Fruit fly (Drosophila melanogaster) whole organism, embryonic: Measurements from ENCODE around the gene CG1785.

Experiments
- B-H2 ChIP-seq: fragments of 200-800 bp; sonication (Bioruptor generic); optimal IDR thresholded peaks from 2 replicates; lab custom pipeline; 2018; ENCODE audit warnings: missing biosample characterization, mild to moderate bottlenecking, missing genetic modification characterization
- Blimp-1 ChIP-seq: fragments of 200-800 bp; sonication (Bioruptor generic); optimal IDR thresholded peaks from 3 replicates; lab custom pipeline; 2018; ENCODE audit warnings: missing biosample characterization, missing genetic modification characterization, mild to moderate bottlenecking, moderate library complexity, missing genetic modification reagents
- Bteb2 ChIP-seq: fragments of 200-800 bp; sonication (Bioruptor generic); optimal IDR thresholded peaks from 2 replicates; lab custom pipeline; 2016; ENCODE audit warnings: missing biosample characterization, missing genetic modification characterization
- CG10462 ChIP-seq: fragments of 200-800 bp; sonication (Bioruptor generic); optimal IDR thresholded peaks from 2 replicates; lab custom pipeline; 2016; ENCODE audit warnings: missing biosample characterization, missing genetic modification characterization
- CG11085 ChIP-seq: fragments of 200-800 bp; sonication (Bioruptor generic); IDR thresholded peaks from 2 replicates; pipeline ENCODE4 v1.3.6; 2022; ENCODE audit warnings: missing biosample characterization, missing genetic modification characterization
- CG11504 ChIP-seq: fragments of 200-800 bp; sonication (Bioruptor generic); optimal IDR thresholded peaks from 3 replicates; lab custom pipeline; 2019; ENCODE audit warnings: missing biosample characterization, mild to moderate bottlenecking, missing genetic modification characterization, moderate library complexity
- CG12942 ChIP-seq: fragments of 200-800 bp; sonication (Bioruptor generic); optimal IDR thresholded peaks from 3 replicates; lab custom pipeline; 2016; ENCODE audit warnings: missing biosample characterization, missing genetic modification characterization
- CG14014 ChIP-seq: fragments of 200-800 bp; sonication (Bioruptor generic); IDR thresholded peaks from 2 replicates; pipeline ENCODE4 v1.3.6; 2022; ENCODE audit warnings: missing biosample characterization, missing genetic modification characterization
- CG15011 ChIP-seq: fragments of 200-800 bp; sonication (Bioruptor generic); optimal IDR thresholded peaks from 3 replicates; lab custom pipeline; 2018; ENCODE audit warnings: missing biosample characterization, mild to moderate bottlenecking, missing genetic modification characterization
- CG17568 ChIP-seq: fragments of 200-800 bp; sonication (Bioruptor generic); optimal IDR thresholded peaks from 2 replicates; lab custom pipeline; 2018; ENCODE audit warnings: missing biosample characterization, mild to moderate bottlenecking, missing genetic modification characterization, moderate library complexity
- CG18011 ChIP-seq: fragments of 200-800 bp; sonication (Bioruptor generic); optimal IDR thresholded peaks from 2 replicates; lab custom pipeline; 2017; ENCODE audit warnings: missing biosample characterization, missing genetic modification characterization, mild to moderate bottlenecking, moderate library complexity, missing genotype
- CG2199 ChIP-seq: fragments of 200-800 bp; sonication (Bioruptor generic); IDR thresholded peaks from 3 replicates; pipeline ENCODE4 v1.3.6; 2022; ENCODE audit warnings: missing biosample characterization, missing genetic modification characterization
- CG32532 ChIP-seq: fragments of 200-800 bp; sonication (Bioruptor generic); IDR thresholded peaks from 2 replicates; pipeline ENCODE4 v1.3.6; 2022; ENCODE audit warnings: missing biosample characterization, missing genetic modification characterization
- CG33557 ChIP-seq: fragments of 200-800 bp; sonication (Bioruptor generic); optimal IDR thresholded peaks from 2 replicates; lab custom pipeline; 2019; ENCODE audit warnings: missing biosample characterization, mild to moderate bottlenecking, missing genetic modification characterization, moderate library complexity
- CG34376 ChIP-seq: fragments of 200-800 bp; sonication (Bioruptor generic); optimal IDR thresholded peaks from 2 replicates; lab custom pipeline; 2018; ENCODE audit warnings: missing biosample characterization, mild to moderate bottlenecking, missing genetic modification characterization
- CG4820 ChIP-seq: fragments of 200-800 bp; sonication (Bioruptor generic); optimal IDR thresholded peaks from 3 replicates; lab custom pipeline; 2016; ENCODE audit warnings: missing biosample characterization, missing genetic modification characterization
- CG5245 ChIP-seq: fragments of 200-800 bp; sonication (Bioruptor generic); optimal IDR thresholded peaks from 3 replicates; lab custom pipeline; 2016; ENCODE audit warnings: missing biosample characterization, missing genetic modification characterization
- CG8281 ChIP-seq: fragments of 200-800 bp; sonication (Bioruptor generic); optimal IDR thresholded peaks from 2 replicates; lab custom pipeline; 2018; ENCODE audit warnings: missing biosample characterization, mild to moderate bottlenecking, missing genetic modification characterization, moderate library complexity
- CG8359 ChIP-seq: fragments of 200-800 bp; sonication (Bioruptor generic); optimal IDR thresholded peaks from 2 replicates; lab custom pipeline; 2017; ENCODE audit warnings: missing biosample characterization, mild to moderate bottlenecking, missing genetic modification characterization, borderline replicate concordance
- CG9876 ChIP-seq: fragments of 200-800 bp; sonication (Bioruptor generic); optimal IDR thresholded peaks from 2 replicates; lab custom pipeline; 2016; ENCODE audit warnings: missing biosample characterization, missing genetic modification characterization
- D19B ChIP-seq: fragments of 200-800 bp; sonication (Bioruptor generic); optimal IDR thresholded peaks from 2 replicates; lab custom pipeline; 2017; ENCODE audit warnings: missing biosample characterization, mild to moderate bottlenecking, missing genetic modification characterization
- HLHmδ ChIP-seq: fragments of 200-800 bp; sonication (Bioruptor generic); optimal IDR thresholded peaks from 2 replicates; lab custom pipeline; 2018; ENCODE audit warnings: missing biosample characterization, mild to moderate bottlenecking, missing genetic modification characterization, moderate library complexity
- Hr78 ChIP-seq, 2 experiments: fragments of 200-800 bp in 1 of 2; fragments of >200 bp in 1 of 2; sonication (Bioruptor generic) in 1 of 2; optimal IDR thresholded peaks; 2 replicates each; lab custom pipeline; 2017 to 2019; ENCODE audit warnings: missing biosample characterization in 2 of 2, missing genetic modification characterization in 2 of 2, mild to moderate bottlenecking in 1 of 2, moderate library complexity in 1 of 2
- Jarid2 ChIP-seq: fragments of 200-800 bp; sonication (Bioruptor generic); optimal IDR thresholded peaks from 3 replicates; lab custom pipeline; 2017; ENCODE audit warnings: mild to moderate bottlenecking, missing biosample characterization, missing genetic modification reagents, missing genetic modification characterization
- Max ChIP-seq: fragments of 200-800 bp; sonication (Bioruptor generic); optimal IDR thresholded peaks from 2 replicates; lab custom pipeline; 2016; ENCODE audit warnings: missing biosample characterization, mild to moderate bottlenecking, missing genetic modification characterization
- NC2α ChIP-seq: fragments of 200-800 bp; sonication (Bioruptor generic); optimal IDR thresholded peaks from 2 replicates; lab custom pipeline; 2016; ENCODE audit warnings: missing biosample characterization, missing genetic modification characterization
- Nf-YA ChIP-seq: fragments of 200-800 bp; sonication (Bioruptor generic); IDR thresholded peaks from 2 replicates; pipeline ENCODE4 v1.3.6; 2022; ENCODE audit warnings: missing biosample characterization, missing genetic modification characterization
- Opbp ChIP-seq: fragments of 200-800 bp; sonication (Bioruptor generic); IDR thresholded peaks from 3 replicates; pipeline ENCODE4 v1.3.6; 2022; ENCODE audit warnings: missing biosample characterization, missing genetic modification characterization; ENCODE audit not compliant: partially characterized antibody
- Sin3A ChIP-seq: fragments of >200 bp; optimal IDR thresholded peaks from 2 replicates; lab custom pipeline; 2018
- Sry-β ChIP-seq: fragments of 200-800 bp; sonication (Bioruptor generic); optimal IDR thresholded peaks from 2 replicates; lab custom pipeline; 2018; ENCODE audit warnings: missing biosample characterization, mild to moderate bottlenecking, missing genetic modification characterization, moderate library complexity
- Sry-δ ChIP-seq: fragments of 200-800 bp; sonication (Bioruptor generic); optimal IDR thresholded peaks from 2 replicates; lab custom pipeline; 2016; ENCODE audit warnings: missing biosample characterization, missing genetic modification characterization
- aop ChIP-seq: fragments of 200-800 bp; sonication (Bioruptor generic); IDR thresholded peaks from 2 replicates; pipeline ENCODE4 v1.3.6; 2022; ENCODE audit warnings: missing biosample characterization, missing genetic modification characterization
- ap ChIP-seq: fragments of 200-800 bp; sonication (Bioruptor generic); IDR thresholded peaks from 2 replicates; pipeline ENCODE4 v1.3.6; 2022; ENCODE audit warnings: missing biosample characterization, missing genetic modification characterization
- danr ChIP-seq: fragments of 200-800 bp; sonication (Bioruptor generic); IDR thresholded peaks from 2 replicates; pipeline ENCODE4 v1.3.6; 2022; ENCODE audit warnings: missing biosample characterization, missing genetic modification characterization
- dpn ChIP-seq, 2 experiments: fragments of 200-800 bp; sonication (Bioruptor generic); optimal IDR thresholded peaks; 3 replicates each; lab custom pipeline; 2016; ENCODE audit warnings: missing biosample characterization in 2 of 2, missing genetic modification characterization in 2 of 2
- ems ChIP-seq: fragments of 200-800 bp; sonication (Bioruptor generic); optimal IDR thresholded peaks from 3 replicates; lab custom pipeline; 2016; ENCODE audit warnings: missing biosample characterization, missing genetic modification characterization
- fd102C ChIP-seq: fragments of 200-800 bp; sonication (Bioruptor generic); optimal IDR thresholded peaks from 2 replicates; lab custom pipeline; 2018; ENCODE audit warnings: missing biosample characterization, mild to moderate bottlenecking, missing genetic modification characterization, moderate library complexity
- fru ChIP-seq: fragments of >200 bp; optimal IDR thresholded peaks from 2 replicates; lab custom pipeline; 2017
- ind ChIP-seq: fragments of 200-800 bp; sonication (Bioruptor generic); optimal IDR thresholded peaks from 3 replicates; lab custom pipeline; 2016; ENCODE audit warnings: missing biosample characterization, missing genetic modification characterization
- kay ChIP-seq: fragments of 200-800 bp; sonication (Bioruptor generic); optimal IDR thresholded peaks from 2 replicates; lab custom pipeline; 2016; ENCODE audit warnings: missing biosample characterization, missing genetic modification characterization
- lov ChIP-seq, 2 experiments: fragments of 200-800 bp in 1 of 2; fragments of >200 bp in 1 of 2; sonication (Bioruptor generic) in 1 of 2; IDR thresholded peaks in 1 of 2; optimal IDR thresholded peaks in 1 of 2; 2 replicates in 1 of 2; 3 replicates in 1 of 2; pipeline versions ENCODE4 v1.3.6 to Lab custom; 2017 to 2022; ENCODE audit warnings: missing biosample characterization in 1 of 2, missing genetic modification characterization in 1 of 2
- maf-S ChIP-seq: fragments of 200-800 bp; sonication (Bioruptor generic); optimal IDR thresholded peaks from 2 replicates; lab custom pipeline; 2016; ENCODE audit warnings: missing biosample characterization, missing genetic modification characterization
- onecut ChIP-seq: fragments of 200-800 bp; sonication (Bioruptor generic); IDR thresholded peaks from 2 replicates; pipeline ENCODE4 v1.3.6; 2022; ENCODE audit warnings: missing biosample characterization, missing genetic modification characterization
- pita ChIP-seq: fragments of 200-800 bp; sonication (Bioruptor generic); optimal IDR thresholded peaks from 2 replicates; lab custom pipeline; 2017; ENCODE audit warnings: missing biosample characterization, mild to moderate bottlenecking, missing genetic modification characterization
- pnt ChIP-seq: fragments of 200-800 bp; sonication (Bioruptor generic); optimal IDR thresholded peaks from 3 replicates; lab custom pipeline; 2016; ENCODE audit warnings: missing biosample characterization, missing genetic modification characterization
- psq ChIP-seq: fragments of 200-800 bp; sonication (Bioruptor generic); optimal IDR thresholded peaks from 2 replicates; lab custom pipeline; 2017; ENCODE audit warnings: missing biosample characterization, missing genetic modification characterization
- pzg ChIP-seq: fragments of 200-800 bp; sonication (Bioruptor generic); optimal IDR thresholded peaks from 3 replicates; lab custom pipeline; 2018; ENCODE audit warnings: missing biosample characterization, mild to moderate bottlenecking, missing genetic modification characterization, moderate library complexity
- ro ChIP-seq: fragments of 200-800 bp; sonication (Bioruptor generic); IDR thresholded peaks from 2 replicates; pipeline ENCODE4 v1.3.6; 2022; ENCODE audit warnings: missing biosample characterization, missing genetic modification characterization
- row ChIP-seq: fragments of 200-800 bp; sonication (Bioruptor generic); IDR thresholded peaks from 3 replicates; pipeline ENCODE4 v1.3.6; 2022; ENCODE audit warnings: missing biosample characterization, missing genetic modification characterization
- sim ChIP-seq: fragments of 200-800 bp; sonication (Bioruptor generic); IDR thresholded peaks from 2 replicates; pipeline ENCODE4 v1.3.6; 2022; ENCODE audit warnings: missing biosample characterization, missing genetic modification characterization
- tup ChIP-seq: fragments of 200-800 bp; sonication (Bioruptor generic); optimal IDR thresholded peaks from 2 replicates; lab custom pipeline; 2016; ENCODE audit warnings: missing biosample characterization, mild to moderate bottlenecking, missing genetic modification characterization, moderate library complexity
- twi ChIP-seq: fragments of 200-800 bp; optimal IDR thresholded peaks from 2 replicates; lab custom pipeline; 2019; ENCODE audit warnings: missing biosample characterization, mild to moderate bottlenecking, missing genetic modification characterization, moderate library complexity

CG1785 gene

dm6 chrX:8755352-8755751 lies 40.6 kb downstream of the CG1785 start (continued):
- TF ChIP-seq ap (no peak), HLHmδ (no peak), maf-S (GFP tag; lab: Kevin White, UChicago) (no peak), Jarid2 (no peak), B-H2 (no peak), psq (GFP tag; lab: Kevin White, UChicago) (no peak), Bteb2 (no peak), aop (GFP tag; lab: Robert Waterston, UW) (no peak), CG11085 (GFP tag; lab: Robert Waterston, UW) (no peak), CG15011 (GFP tag; lab: Kevin White, UChicago) (no peak), NC2α (GFP tag; lab: Kevin White, UChicago) (no peak), row (GFP tag; lab: Robert Waterston, UW) (peak; percentile 55), kay (GFP tag; lab: Kevin White, UChicago) (no peak), Sry-β (GFP tag; lab: Kevin White, UChicago) (no peak), CG4820 (GFP tag; lab: Kevin White, UChicago) (peak; percentile 12), CG12942 (GFP tag; lab: Kevin White, UChicago) (no peak), pnt (peak; percentile 8), ro (GFP tag; lab: Robert Waterston, UW) (no peak), D19B (GFP tag; lab: Kevin White, UChicago) (no peak), Nf-YA (GFP tag; lab: Robert Waterston, UW) (no peak), CG10462 (GFP tag; lab: Kevin White, UChicago) (no peak), danr (GFP tag; lab: Robert Waterston, UW) (no peak), lov (optimal IDR thresholded peaks at IDR 0.05; lab: Kevin White, UChicago) (no peak), lov (GFP tag; IDR thresholded peaks at IDR 0.05; lab: Robert Waterston, UW) (no peak; the same call in 2 of the 3 replicates), Opbp (GFP tag; lab: Robert Waterston, UW) (no peak), fru (no peak), ind (no peak), tup (GFP tag; lab: Kevin White, UChicago) (no peak), CG9876 (GFP tag; lab: Kevin White, UChicago) (no peak), pita (GFP tag; lab: Kevin White, UChicago) (no peak), CG8359 (no peak), Sin3A (lab: Kevin White, UChicago) (no peak), CG14014 (no peak), twi (tag; lab: Kevin White, UChicago) (no peak), CG2199 (no peak), Blimp-1 (GFP tag; lab: Kevin White, UChicago) (peak; percentile 2), CG17568 (GFP tag; lab: Kevin White, UChicago) (no peak), CG33557 (peak; percentile 58), Hr78 (GFP tag; optimal IDR thresholded peaks at IDR 0.05; lab: Kevin White, UChicago) (no peak), onecut (GFP tag; lab: Robert Waterston, UW) (peak; percentile 26; the same call in 1 of the 2 replicates), CG18011 (GFP tag; lab: Kevin White, UChicago) (no peak), fd102C (peak; percentile 11), CG8281 (tag; lab: Kevin White, UChicago) (no peak), CG34376 (GFP tag; lab: Kevin White, UChicago) (no peak), sim (GFP tag; lab: Robert Waterston, UW) (no peak), Sry-δ (GFP tag; lab: Kevin White, UChicago) (no peak), CG5245 (GFP tag; lab: Kevin White, UChicago) (no peak), dpn (GFP tag; optimal IDR thresholded peaks at IDR 0.05; lab: Kevin White, UChicago) (no peak), ems (no peak), CG11504 (tag; lab: Kevin White, UChicago) (peak; percentile 17), Max (GFP tag; lab: Kevin White, UChicago) (no peak), pzg (GFP tag; lab: Kevin White, UChicago) (no peak), CG32532 (GFP tag; lab: Robert Waterston, UW) (no peak)
